Worm (Caenorhabditis elegans) whole organism, young adult: ENCODE measurements around the gene str-232.
A peak's percentile ranks its signal among the peaks of the same experiment; 100 is the strongest.

Experiments
- B0336.3 ChIP-seq: fragments of 200-800 bp; sonication (Bioruptor generic); IDR thresholded peaks from 2 replicates; pipeline ENCODE4 v1.3.6; 2022; ENCODE audit warnings: missing genetic modification characterization, missing compliant biosample characterization
- D2030.7 ChIP-seq: fragments of 200-800 bp; sonication (Bioruptor generic); IDR thresholded peaks from 2 replicates; pipeline ENCODE4 v1.3.6; 2022; ENCODE audit warnings: missing genetic modification reagents, missing genetic modification characterization, missing compliant biosample characterization
- F23B12.7 ChIP-seq: sonication (generic microtip); optimal IDR thresholded peaks from 2 replicates; lab custom pipeline; 2017; ENCODE audit warnings: missing genetic modification characterization, mild to moderate bottlenecking, missing compliant biosample characterization, antibody characterized with exemption, moderate library complexity; ENCODE audit not compliant: insufficient read depth
- F37B4.10 ChIP-seq: fragments of 200-800 bp; sonication (Bioruptor generic); IDR thresholded peaks from 2 replicates; pipeline ENCODE4 v1.3.6; 2022; ENCODE audit warnings: missing genetic modification characterization, missing compliant biosample characterization
- F39B2.1 ChIP-seq: fragments of 200-800 bp; sonication (Bioruptor generic); IDR thresholded peaks from 2 replicates; pipeline ENCODE4 v1.3.6; 2022; ENCODE audit warnings: missing genetic modification reagents, missing genetic modification characterization, missing compliant biosample characterization
- F49E8.2 ChIP-seq: sonication (generic microtip); optimal IDR thresholded peaks from 3 replicates; lab custom pipeline; 2017; ENCODE audit warnings: missing genetic modification characterization, mild to moderate bottlenecking, missing compliant biosample characterization, antibody characterized with exemption, moderate library complexity; ENCODE audit not compliant: insufficient read depth
- F55B11.4 ChIP-seq: sonication (generic microtip); optimal IDR thresholded peaks from 2 replicates; lab custom pipeline; 2016; ENCODE audit warnings: missing compliant biosample characterization, missing genetic modification characterization, borderline replicate concordance; ENCODE audit not compliant: insufficient read depth
- T07F8.4 ChIP-seq: sonication (generic microtip); optimal IDR thresholded peaks from 2 replicates; lab custom pipeline; 2016; ENCODE audit warnings: mild to moderate bottlenecking, missing genetic modification characterization, moderate library complexity, missing compliant biosample characterization
- Y56A3A.18 ChIP-seq: fragments of 200-800 bp; sonication (Bioruptor generic); IDR thresholded peaks from 2 replicates; pipeline ENCODE4 v1.3.6; 2022; ENCODE audit warnings: missing genetic modification reagents, missing genetic modification characterization, missing compliant biosample characterization
- ama-1 ChIP-seq, 3 experiments: fragments of 150-350 bp in 1 of 3; sonication (generic microtip) in 2 of 3; optimal IDR thresholded peaks; 2 replicates each; lab custom pipeline; 2014 to 2018; ENCODE audit warnings: missing biosample characterization in 2 of 3, missing genetic modification characterization in 2 of 3, missing genetic modification reagents in 2 of 3
- bed-1 ChIP-seq: fragments of 200-800 bp; sonication (Bioruptor generic); IDR thresholded peaks from 2 replicates; pipeline ENCODE4 v1.3.6; 2022; ENCODE audit warnings: missing genetic modification reagents, missing genetic modification characterization, missing compliant biosample characterization
- cebp-2 ChIP-seq: fragments of 200-800 bp; sonication (Bioruptor generic); IDR thresholded peaks from 2 replicates; pipeline ENCODE4 v1.3.6; 2022; ENCODE audit warnings: missing genetic modification characterization, missing compliant biosample characterization
- ceh-100 ChIP-seq: fragments of 200-800 bp; sonication (Bioruptor generic); IDR thresholded peaks from 2 replicates; pipeline ENCODE4 v1.3.6; 2022; ENCODE audit warnings: missing genetic modification reagents, missing genetic modification characterization, missing compliant biosample characterization
- ceh-27 ChIP-seq: fragments of 200-800 bp; sonication (Bioruptor generic); optimal IDR thresholded peaks from 2 replicates; lab custom pipeline; 2018; ENCODE audit warnings: mild to moderate bottlenecking, missing genetic modification characterization, moderate library complexity, missing compliant biosample characterization
- ceh-79 ChIP-seq: sonication (generic microtip); optimal IDR thresholded peaks from 2 replicates; lab custom pipeline; 2017; ENCODE audit warnings: mild to moderate bottlenecking, missing genetic modification characterization, missing compliant biosample characterization
- dox-1 ChIP-seq: fragments of 200-800 bp; sonication (Bioruptor generic); IDR thresholded peaks from 2 replicates; pipeline ENCODE4 v1.3.6; 2022; ENCODE audit warnings: missing genetic modification reagents, missing genetic modification characterization, missing compliant biosample characterization
- dpl-1 ChIP-seq: fragments of 150-350 bp; optimal IDR thresholded peaks from 2 replicates; lab custom pipeline; 2014; ENCODE audit warnings: missing biosample characterization, missing genetic modification reagents, missing genetic modification characterization
- egl-18 ChIP-seq: fragments of 200-800 bp; sonication (Bioruptor generic); IDR thresholded peaks from 2 replicates; pipeline ENCODE4 v1.3.6; 2022; ENCODE audit warnings: missing genetic modification reagents, missing genetic modification characterization, missing compliant biosample characterization
- hlh-26 ChIP-seq: fragments of 200-800 bp; sonication (Bioruptor generic); conservative IDR thresholded peaks from 2 replicates; pipeline ENCODE4 v1.3.6; 2022; ENCODE audit warnings: missing genetic modification reagents, missing genetic modification characterization, missing compliant biosample characterization
- hmg-20 ChIP-seq: fragments of 200-800 bp; sonication (Bioruptor generic); IDR thresholded peaks from 2 replicates; pipeline ENCODE4 v1.3.6; 2022; ENCODE audit warnings: missing genetic modification reagents, missing genetic modification characterization, missing compliant biosample characterization
- hsf-1 ChIP-seq: fragments of 200-800 bp; sonication (Bioruptor generic); IDR thresholded peaks from 2 replicates; pipeline ENCODE4 v1.3.6; 2022; ENCODE audit warnings: missing genetic modification reagents, missing genetic modification characterization, missing compliant biosample characterization
- let-526 ChIP-seq: fragments of 200-800 bp; sonication (Bioruptor generic); IDR thresholded peaks from 2 replicates; pipeline ENCODE4 v1.3.6; 2022; ENCODE audit warnings: missing genetic modification reagents, missing genetic modification characterization, missing compliant biosample characterization
- let-607 ChIP-seq, 2 experiments: fragments of 200-800 bp in 1 of 2; sonication (Bioruptor generic) in 1 of 2; sonication (generic microtip) in 1 of 2; optimal IDR thresholded peaks; 2 replicates each; lab custom pipeline; 2016 to 2018; ENCODE audit warnings: mild to moderate bottlenecking in 2 of 2, missing compliant biosample characterization in 2 of 2, missing genetic modification characterization in 2 of 2, moderate library complexity in 2 of 2, missing genotype in 1 of 2
- lin-26 ChIP-seq: fragments of 200-800 bp; sonication (Bioruptor generic); IDR thresholded peaks from 2 replicates; pipeline ENCODE4 v1.3.6; 2022; ENCODE audit warnings: missing genetic modification reagents, missing genetic modification characterization, missing compliant biosample characterization
- lsl-1 ChIP-seq: fragments of 200-800 bp; sonication (Bioruptor generic); optimal IDR thresholded peaks from 2 replicates; lab custom pipeline; 2018; ENCODE audit warnings: mild to moderate bottlenecking, missing genetic modification characterization, moderate library complexity, missing compliant biosample characterization
- lsy-27 ChIP-seq: sonication (generic microtip); optimal IDR thresholded peaks from 2 replicates; lab custom pipeline; 2017; ENCODE audit warnings: missing genetic modification characterization, mild to moderate bottlenecking, missing compliant biosample characterization, antibody characterized with exemption, missing genotype, borderline replicate concordance; ENCODE audit not compliant: insufficient read depth
- madf-10 ChIP-seq: sonication (generic microtip); optimal IDR thresholded peaks from 2 replicates; lab custom pipeline; 2016; ENCODE audit warnings: mild to moderate bottlenecking, missing genetic modification characterization, missing compliant biosample characterization
- madf-6 ChIP-seq: fragments of 200-800 bp; sonication (Bioruptor generic); IDR thresholded peaks from 2 replicates; pipeline ENCODE4 v1.3.6; 2022; ENCODE audit warnings: missing genetic modification reagents, missing genetic modification characterization, missing compliant biosample characterization
- mel-28 ChIP-seq: sonication (generic microtip); optimal IDR thresholded peaks from 2 replicates; lab custom pipeline; 2016; ENCODE audit warnings: borderline replicate concordance, mild to moderate bottlenecking, missing genetic modification characterization, missing compliant biosample characterization
- mes-4 ChIP-seq: sonication (generic microtip); optimal IDR thresholded peaks from 2 replicates; lab custom pipeline; 2016; ENCODE audit warnings: missing genotype, missing genetic modification characterization, missing compliant biosample characterization
- nfyb-1 ChIP-seq: fragments of 200-800 bp; sonication (Bioruptor generic); IDR thresholded peaks from 2 replicates; pipeline ENCODE4 v1.3.6; 2022; ENCODE audit warnings: missing genetic modification reagents, missing genetic modification characterization, missing compliant biosample characterization
- nhr-90 ChIP-seq: sonication (generic microtip); optimal IDR thresholded peaks from 2 replicates; lab custom pipeline; 2016; ENCODE audit warnings: missing genotype, mild to moderate bottlenecking, missing genetic modification characterization, missing compliant biosample characterization
- pha-4 ChIP-seq: fragments of 150-350 bp; sonication (generic microtip); optimal IDR thresholded peaks from 2 replicates; lab custom pipeline; 2014; ENCODE audit warnings: missing biosample characterization, missing genetic modification reagents, missing genetic modification characterization
- rcor-1 ChIP-seq: fragments of 200-800 bp; sonication (Bioruptor generic); IDR thresholded peaks from 2 replicates; pipeline ENCODE4 v1.3.6; 2022; ENCODE audit warnings: missing genetic modification reagents, missing genetic modification characterization, missing compliant biosample characterization
- repo-1 ChIP-seq: sonication (generic microtip); optimal IDR thresholded peaks from 2 replicates; lab custom pipeline; 2017; ENCODE audit warnings: mild to moderate bottlenecking, missing genetic modification characterization, missing compliant biosample characterization
- sea-2 ChIP-seq: fragments of 200-800 bp; sonication (Bioruptor generic); IDR thresholded peaks from 2 replicates; pipeline ENCODE4 v1.3.6; 2022; ENCODE audit warnings: missing genetic modification characterization, missing compliant biosample characterization
- snpc-1.1 ChIP-seq: sonication (generic microtip); optimal IDR thresholded peaks from 2 replicates; lab custom pipeline; 2017; ENCODE audit warnings: missing genetic modification characterization, mild to moderate bottlenecking, missing compliant biosample characterization, antibody characterized with exemption, moderate library complexity, missing genotype, missing genetic modification reagents; ENCODE audit not compliant: insufficient read depth
- snpc-1.3 ChIP-seq: sonication (generic microtip); optimal IDR thresholded peaks from 2 replicates; lab custom pipeline; 2017; ENCODE audit warnings: missing genetic modification characterization, mild to moderate bottlenecking, missing compliant biosample characterization, antibody characterized with exemption, moderate library complexity, missing genotype, missing genetic modification reagents; ENCODE audit not compliant: insufficient read depth
- snpc-3.4 ChIP-seq: sonication (generic microtip); optimal IDR thresholded peaks from 2 replicates; lab custom pipeline; 2017; ENCODE audit warnings: missing genetic modification characterization, mild to moderate bottlenecking, missing compliant biosample characterization, antibody characterized with exemption, moderate library complexity, missing genotype, missing genetic modification reagents
- somi-1 ChIP-seq: fragments of 200-800 bp; sonication (Bioruptor generic); optimal IDR thresholded peaks from 2 replicates; lab custom pipeline; 2018; ENCODE audit warnings: mild to moderate bottlenecking, missing genetic modification characterization, missing compliant biosample characterization
- sptf-2 ChIP-seq: fragments of 200-800 bp; sonication (Bioruptor generic); optimal IDR thresholded peaks from 2 replicates; lab custom pipeline; 2018; ENCODE audit warnings: mild to moderate bottlenecking, missing genetic modification characterization, missing compliant biosample characterization
- tbp1 ChIP-seq: fragments of 200-800 bp; sonication (Bioruptor generic); optimal IDR thresholded peaks from 2 replicates; lab custom pipeline; 2018; ENCODE audit warnings: mild to moderate bottlenecking, missing genetic modification characterization, missing compliant biosample characterization
- unc-130 ChIP-seq: sonication (generic microtip); optimal IDR thresholded peaks from 2 replicates; lab custom pipeline; 2016; ENCODE audit warnings: missing genetic modification reagents, missing genetic modification characterization, missing compliant biosample characterization
- xnd-1 ChIP-seq: sonication (generic microtip); optimal IDR thresholded peaks from 2 replicates; lab custom pipeline; 2016; ENCODE audit warnings: missing genotype, missing genetic modification reagents, missing genetic modification characterization, missing compliant biosample characterization
- zim-3 ChIP-seq: sonication (generic microtip); optimal IDR thresholded peaks from 2 replicates; lab custom pipeline; 2017; ENCODE audit warnings: mild to moderate bottlenecking, missing genetic modification characterization, moderate library complexity, missing compliant biosample characterization
- ztf-22 ChIP-seq: fragments of 200-800 bp; sonication (Bioruptor generic); optimal IDR thresholded peaks from 2 replicates; lab custom pipeline; 2018; ENCODE audit warnings: mild to moderate bottlenecking, missing genetic modification characterization, moderate library complexity, missing compliant biosample characterization
- ztf-28 ChIP-seq: fragments of 200-800 bp; sonication (Bioruptor generic); IDR thresholded peaks from 2 replicates; pipeline ENCODE4 v1.3.6; 2022; ENCODE audit warnings: missing genetic modification reagents, missing genetic modification characterization, missing compliant biosample characterization
- ztf-3 ChIP-seq: fragments of 200-800 bp; sonication (Bioruptor generic); optimal IDR thresholded peaks from 2 replicates; lab custom pipeline; 2018; ENCODE audit warnings: mild to moderate bottlenecking, missing genetic modification characterization, missing compliant biosample characterization

The str-232 gene

DNA sequence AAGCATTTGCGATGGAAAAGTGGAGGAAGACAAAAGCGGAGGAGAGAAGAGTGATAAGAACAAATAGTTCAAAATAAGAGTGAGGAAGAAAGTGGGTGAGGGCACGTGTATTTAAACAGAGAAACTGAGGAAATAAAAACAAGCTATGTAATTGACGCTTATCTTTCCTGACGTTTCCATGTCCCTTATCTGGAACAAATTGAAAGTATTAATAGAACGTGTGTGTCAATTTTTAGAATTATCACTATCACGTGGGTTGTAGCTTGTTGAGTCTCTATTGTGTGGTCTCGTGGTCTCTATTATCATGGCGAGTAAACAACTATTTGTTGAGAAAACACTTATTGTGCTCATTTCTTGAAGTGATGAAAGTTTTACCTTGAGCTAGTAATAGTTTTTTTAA is 30.3 kb upstream of the str-232 start, which contains the start of gene T10C6.15 (continued):
- TF ChIP-seq F37B4.10 (no peak), somi-1 (GFP tag; lab: Kevin White, UChicago) (no peak), ceh-27 (GFP tag; lab: Kevin White, UChicago) (no peak), repo-1 (no peak), nfyb-1 (GFP tag; lab: Robert Waterston, UW) (no peak), snpc-1.3 (tag; lab: Kevin White, UChicago) (no peak), zim-3 (no peak), B0336.3 (GFP tag; lab: Robert Waterston, UW) (0 out of 2 replicates have a peak, but pooled peaks have one; percentile 56), dox-1 (GFP tag; lab: Robert Waterston, UW) (no peak), hmg-20 (GFP tag; lab: Robert Waterston, UW) (no peak), dpl-1 (GFP tag; lab: Kevin White, UChicago) (no peak), madf-6 (GFP tag; lab: Robert Waterston, UW) (no peak), cebp-2 (no peak), F39B2.1 (GFP tag; lab: Robert Waterston, UW) (no peak), madf-10 (tag; lab: Kevin White, UChicago) (peak; percentile 18), let-607 (tag; optimal IDR thresholded peaks at IDR 0.05; lab: Kevin White, UChicago) (peak in 1 of 2 experiments; percentile 38), nhr-90 (tag; lab: Kevin White, UChicago) (no peak), ceh-79 (tag; lab: Kevin White, UChicago) (no peak), rcor-1 (GFP tag; lab: Robert Waterston, UW) (no peak), lsl-1 (GFP tag; lab: Kevin White, UChicago) (no peak), snpc-1.1 (no peak), unc-130 (GFP tag; lab: Kevin White, UChicago) (no peak), hlh-26 (GFP tag; lab: Robert Waterston, UW) (no peak), F49E8.2 (tag; lab: Kevin White, UChicago) (no peak), ztf-3 (GFP tag; lab: Kevin White, UChicago) (no peak), bed-1 (GFP tag; lab: Robert Waterston, UW) (no peak), T07F8.4 (tag; lab: Kevin White, UChicago) (no peak), xnd-1 (tag; lab: Kevin White, UChicago) (no peak), snpc-3.4 (tag; lab: Kevin White, UChicago) (no peak), pha-4 (tag; lab: Kevin White, UChicago) (peak; percentile 70), lsy-27 (tag; lab: Kevin White, UChicago) (no peak), sptf-2 (GFP tag; lab: Kevin White, UChicago) (no peak), lin-26 (GFP tag; lab: Robert Waterston, UW) (no peak), mel-28 (tag; lab: Kevin White, UChicago) (no peak), egl-18 (no peak), Y56A3A.18 (GFP tag; lab: Robert Waterston, UW) (no peak), tbp1 (GFP tag; lab: Kevin White, UChicago) (peak; percentile 48), F55B11.4 (tag; lab: Kevin White, UChicago) (no peak), mes-4 (tag; lab: Kevin White, UChicago) (no peak), sea-2 (GFP tag; lab: Robert Waterston, UW) (no peak), ceh-100 (GFP tag; lab: Robert Waterston, UW) (no peak), let-526 (GFP tag; lab: Robert Waterston, UW) (no peak), ztf-28 (GFP tag; lab: Robert Waterston, UW) (no peak), ama-1 (optimal IDR thresholded peaks at IDR 0.05; lab: Kevin White, UChicago) (no peak), ama-1 (GFP tag; optimal IDR thresholded peaks at IDR 0.05; lab: Kevin White, UChicago) (no peak), F23B12.7 (tag; lab: Kevin White, UChicago) (no peak), ztf-22 (GFP tag; lab: Kevin White, UChicago) (peak; percentile 71), hsf-1 (GFP tag; lab: Robert Waterston, UW) (no peak), D2030.7 (GFP tag; lab: Robert Waterston, UW) (no peak)
